Worm (Caenorhabditis elegans): ENCODE data around the gene ZC116.1.

The ZC116.1 gene

ce11 chrV:12634746-12635145 lies 25.1 kb downstream of the ZC116.1 start:
- TF ChIP-seq efl-1 (optimal IDR thresholded peaks at IDR 0.05): no peak
- TF ChIP-seq efl-1 (GFP tag; optimal IDR thresholded peaks at IDR 0.05 in 1 of 2): peak in 1 of 2 experiments; percentile 80
- no peak for TF ChIP-seq nhr-77 (tag; optimal IDR thresholded peaks at IDR 0.05)
- TF ChIP-seq rnt-1 (tag; optimal IDR thresholded peaks at IDR 0.05): peak; percentile 20
- TF ChIP-seq nhr-19 (GFP tag; conservative IDR thresholded peaks at IDR 0.05): peak; percentile 49

ce11 chrV:12635218-12635617 lies 25.6 kb downstream of the ZC116.1 start:
- TF ChIP-seq irx-1 (tag; optimal IDR thresholded peaks at IDR 0.05) (peak; percentile 57), C04F5.9 (tag; optimal IDR thresholded peaks at IDR 0.05) (no peak), elt-3 (tag; optimal IDR thresholded peaks at IDR 0.05) (peak in 2 of 6 experiments; percentile 93 to 99), elt-2 (tag; optimal IDR thresholded peaks at IDR 0.05) (peak; percentile 66), lin-35 (GFP tag; optimal IDR thresholded peaks at IDR 0.05) (peak; percentile 7 to 84), zip-4 (GFP tag; optimal IDR thresholded peaks at IDR 0.05) (no peak), rnt-1 (tag; optimal IDR thresholded peaks at IDR 0.05) (no peak), nhr-90 (tag; optimal IDR thresholded peaks at IDR 0.05; ENCODE audit: poor library complexity) (peak; percentile 91), nhr-237 (tag; optimal IDR thresholded peaks at IDR 0.05) (no peak), fkh-4 (tag; optimal IDR thresholded peaks at IDR 0.05; ENCODE audit: borderline replicate concordance) (no peak), lin-13 (GFP tag; optimal IDR thresholded peaks at IDR 0.05) (peak; percentile 58), nhr-71 (tag; optimal IDR thresholded peaks at IDR 0.05) (peak; percentile 91), C16A3.4 (tag; optimal IDR thresholded peaks at IDR 0.05) (peak; percentile 59), sptf-1 (tag; optimal IDR thresholded peaks at IDR 0.05) (no peak), ceh-88 (GFP tag; IDR thresholded peaks at IDR 0.05) (no peak), nhr-77 (tag; optimal IDR thresholded peaks at IDR 0.05) (no peak), unc-62 (GFP tag; optimal IDR thresholded peaks at IDR 0.05) (no peak), efl-3 (GFP tag; optimal IDR thresholded peaks at IDR 0.05) (no peak), unc-86 (tag; optimal IDR thresholded peaks at IDR 0.05) (no peak), dsc-1 (tag; optimal IDR thresholded peaks at IDR 0.05) (no peak), ztf-4 (tag; optimal IDR thresholded peaks at IDR 0.05) (no peak), tlp-1 (tag; optimal IDR thresholded peaks at IDR 0.05) (no peak), unc-98 (GFP tag; IDR thresholded peaks at IDR 0.05) (no peak), isw-1 (GFP tag; IDR thresholded peaks at IDR 0.05) (no peak), Y116A8C.19 (tag; optimal IDR thresholded peaks at IDR 0.05; ENCODE audit: borderline replicate concordance) (no peak), unc-30 (tag; optimal IDR thresholded peaks at IDR 0.05) (no peak), grh-1 (GFP tag; IDR thresholded peaks at IDR 0.05) (peak; percentile 87), nhr-20 (tag; optimal IDR thresholded peaks at IDR 0.05) (peak; percentile 96), ama-1 (optimal IDR thresholded peaks at IDR 0.05) (no peak), xbp-1 (tag; optimal IDR thresholded peaks at IDR 0.05) (peak; percentile 26), aly-2 (tag; optimal IDR thresholded peaks at IDR 0.05) (no peak), swsn-7 (tag; optimal IDR thresholded peaks at IDR 0.05) (peak; percentile 20), ets-5 (GFP tag; IDR thresholded peaks at IDR 0.05) (no peak), lsy-2 (tag; optimal IDR thresholded peaks at IDR 0.05) (peak; percentile 66 to 69), fkh-10 (GFP tag; optimal IDR thresholded peaks at IDR 0.05) (no peak), nhr-11 (tag; optimal IDR thresholded peaks at IDR 0.05) (no peak), lir-3 (tag; optimal IDR thresholded peaks at IDR 0.05; ENCODE audit: poor library complexity) (peak; percentile 70), pqm-1 (tag; optimal IDR thresholded peaks at IDR 0.05) (no peak), blmp-1 (tag; optimal IDR thresholded peaks at IDR 0.05) (peak; percentile 70), nhr-12 (tag; optimal IDR thresholded peaks at IDR 0.05) (no peak), ces-1 (GFP tag; optimal IDR thresholded peaks at IDR 0.05) (no peak), snpc-4 (tag; optimal IDR thresholded peaks at IDR 0.05) (no peak), fkh-8 (tag; optimal IDR thresholded peaks at IDR 0.05) (no peak), egl-13 (tag; optimal IDR thresholded peaks at IDR 0.05) (no peak), sup-37 (GFP tag; optimal IDR thresholded peaks at IDR 0.05) (no peak), nhr-19 (GFP tag; conservative IDR thresholded peaks at IDR 0.05) (peak; percentile 79), ceh-63 (GFP tag; optimal IDR thresholded peaks at IDR 0.05) (no peak), lin-14 (GFP tag; optimal IDR thresholded peaks at IDR 0.05) (peak; percentile 90), nhr-28 (tag; optimal IDR thresholded peaks at IDR 0.05) (no peak), mep-1 (tag; optimal IDR thresholded peaks at IDR 0.05) (peak; percentile 81)

Data from whole organism, L1 larva.